Worm (Caenorhabditis elegans) whole organism, early embryonic: ENCODE results near the gene tag-281.

Experiments
- F13C5.2 ChIP-seq: sonication (generic microtip); optimal IDR thresholded peaks from 2 replicates; lab custom pipeline; 2017; ENCODE audit warnings: mild to moderate bottlenecking, missing genetic modification characterization, inconsistent platforms, missing compliant biosample characterization
- ama-1 ChIP-seq: fragments of 150-350 bp; optimal IDR thresholded peaks from 2 replicates; lab custom pipeline; 2014
- ceh-13 ChIP-seq: fragments of 200-800 bp; sonication (Bioruptor generic); optimal IDR thresholded peaks from 2 replicates; lab custom pipeline; 2018; ENCODE audit warnings: mild to moderate bottlenecking, missing genetic modification characterization, missing compliant biosample characterization
- flt-1 ChIP-seq: fragments of 200-800 bp; sonication (Bioruptor generic); IDR thresholded peaks from 2 replicates; pipeline ENCODE4 v1.3.6; 2022; ENCODE audit warnings: missing genetic modification characterization, missing compliant biosample characterization
- hnd-1 ChIP-seq: sonication (generic microtip); optimal IDR thresholded peaks from 2 replicates; lab custom pipeline; 2016; ENCODE audit warnings: missing genetic modification characterization, missing compliant biosample characterization

DNA sequence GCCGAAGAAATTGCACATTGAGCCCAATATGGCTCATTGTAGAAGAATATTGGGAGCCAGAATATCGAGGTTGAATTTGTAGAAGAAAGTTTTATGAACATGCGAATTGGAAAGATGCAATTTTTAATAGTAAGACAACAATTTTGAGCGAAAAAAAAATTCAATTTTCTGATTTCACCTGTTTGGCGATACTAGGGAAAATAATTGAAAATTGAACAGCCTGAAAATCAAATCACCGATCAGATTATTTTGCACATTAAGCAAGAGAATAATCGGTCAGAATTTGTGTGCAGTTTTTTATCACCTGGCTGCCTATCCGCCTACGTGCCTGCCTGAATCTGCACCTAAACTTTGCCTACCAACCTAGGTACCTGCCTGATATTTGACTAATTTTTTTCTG lies 39.1 kb upstream of the tag-281 start, which contains the start of gene sre-26:
- no peak for TF ChIP-seq ceh-13 (GFP tag; lab: Kevin White, UChicago)
- no peak for TF ChIP-seq flt-1 (GFP tag; lab: Robert Waterston, UW)
- no peak for TF ChIP-seq hnd-1 (tag; lab: Kevin White, UChicago)
- no peak for TF ChIP-seq ama-1 (lab: Kevin White, UChicago)
- TF ChIP-seq F13C5.2 (tag; lab: Kevin White, UChicago), result no peak
